Worm (Caenorhabditis elegans) whole organism, early embryonic: ENCODE data around the gene ruvb-2.

Source experiments
- ama-1 ChIP-seq: fragments of 150-350 bp; optimal IDR thresholded peaks from 2 replicates; lab custom pipeline; 2014
- tra-4 ChIP-seq: sonication (generic microtip); optimal IDR thresholded peaks from 2 replicates; lab custom pipeline; 2017; ENCODE audit warnings: missing genetic modification characterization, missing compliant biosample characterization

- TF ChIP-seq ama-1 (lab: Kevin White, UChicago) (no peak), tra-4 (no peak)
Measured at ce11 chrIV:6880415-6880814, 38.8 kb downstream of the ruvb-2 start.
